Worm (Caenorhabditis elegans) whole organism, L3 larva: ENCODE data around the gene snr-1.

Experiments used
- R02D3.7 ChIP-seq: fragments of 150-350 bp; optimal IDR thresholded peaks from 2 replicates; lab custom pipeline; 2014; ENCODE audit warnings: missing biosample characterization, missing genetic modification characterization
- ZK546.5 ChIP-seq: sonication (generic microtip); optimal IDR thresholded peaks from 2 replicates; lab custom pipeline; 2017; ENCODE audit warnings: missing biosample characterization, missing genetic modification characterization
- aly-2 ChIP-seq: fragments of 150-350 bp; optimal IDR thresholded peaks from 2 replicates; lab custom pipeline; 2014; ENCODE audit warnings: missing biosample characterization, missing genetic modification characterization
- ama-1 ChIP-seq: fragments of 150-350 bp; optimal IDR thresholded peaks from 2 replicates; lab custom pipeline; 2018
- ceh-16 ChIP-seq: sonication (generic microtip); optimal IDR thresholded peaks from 2 replicates; lab custom pipeline; 2017; ENCODE audit warnings: missing biosample characterization, missing genetic modification characterization
- ceh-28 ChIP-seq: fragments of 150-350 bp; optimal IDR thresholded peaks from 2 replicates; lab custom pipeline; 2014; ENCODE audit warnings: missing biosample characterization, missing genetic modification reagents, missing genetic modification characterization
- ceh-9 ChIP-seq: sonication (generic microtip); optimal IDR thresholded peaks from 2 replicates; lab custom pipeline; 2018; ENCODE audit warnings: missing biosample characterization, missing genetic modification characterization
- daf-12 ChIP-seq: fragments of 150-350 bp; optimal IDR thresholded peaks from 2 replicates; lab custom pipeline; 2014; ENCODE audit warnings: missing biosample characterization, missing genetic modification reagents, missing genetic modification characterization
- egl-27 ChIP-seq: sonication (generic microtip); optimal IDR thresholded peaks from 4 replicates; lab custom pipeline; 2017; ENCODE audit warnings: missing biosample characterization, missing genetic modification reagents, missing genetic modification characterization
- egl-5 ChIP-seq: fragments of 150-350 bp; optimal IDR thresholded peaks from 2 replicates; lab custom pipeline; 2017; ENCODE audit warnings: missing biosample characterization, missing genetic modification reagents, missing genetic modification characterization, inconsistent platforms
- elt-2 ChIP-seq: sonication (generic microtip); optimal IDR thresholded peaks from 2 replicates; lab custom pipeline; 2016; ENCODE audit warnings: missing genetic modification reagents, mild to moderate bottlenecking, missing genetic modification characterization, missing compliant biosample characterization
- elt-3 ChIP-seq, 3 experiments: fragments of 150-350 bp in 1 of 3; sonication (generic microtip) in 2 of 3; optimal IDR thresholded peaks; 2 replicates in 2 of 3; 4 replicates in 1 of 3; lab custom pipeline; 2014 to 2017; ENCODE audit warnings: missing biosample characterization in 3 of 3, missing genetic modification characterization in 3 of 3
- eor-1 ChIP-seq, 2 experiments: fragments of 150-350 bp; optimal IDR thresholded peaks; 2 replicates each; lab custom pipeline; 2014 to 2018; ENCODE audit warnings: missing biosample characterization in 2 of 2, missing genetic modification characterization in 2 of 2
- fkh-10 ChIP-seq: sonication (generic microtip); optimal IDR thresholded peaks from 2 replicates; lab custom pipeline; 2017; ENCODE audit warnings: missing biosample characterization, missing genetic modification reagents, missing genetic modification characterization
- fkh-2 ChIP-seq: fragments of 150-350 bp; optimal IDR thresholded peaks from 2 replicates; lab custom pipeline; 2014; ENCODE audit warnings: missing biosample characterization, missing genetic modification reagents, missing genetic modification characterization
- fos-1 ChIP-seq: fragments of 150-350 bp; optimal IDR thresholded peaks from 2 replicates; lab custom pipeline; 2014; ENCODE audit warnings: missing biosample characterization, missing genetic modification characterization
- jun-1 ChIP-seq: fragments of 150-350 bp; optimal IDR thresholded peaks from 2 replicates; lab custom pipeline; 2014; ENCODE audit warnings: missing biosample characterization, missing genetic modification reagents, missing genetic modification characterization
- lin-15B ChIP-seq: fragments of 150-350 bp; optimal IDR thresholded peaks from 2 replicates; lab custom pipeline; 2014; ENCODE audit warnings: missing biosample characterization, missing genetic modification characterization
- lin-39 ChIP-seq: fragments of 150-350 bp; optimal IDR thresholded peaks from 2 replicates; lab custom pipeline; 2018; ENCODE audit warnings: missing biosample characterization, missing genetic modification reagents, missing genetic modification characterization
- lsy-12 ChIP-seq: sonication (generic microtip); optimal IDR thresholded peaks from 2 replicates; lab custom pipeline; 2016; ENCODE audit warnings: mild to moderate bottlenecking, missing genetic modification characterization, missing compliant biosample characterization
- mdl-1 ChIP-seq: fragments of 150-350 bp; optimal IDR thresholded peaks from 2 replicates; lab custom pipeline; 2014; ENCODE audit warnings: missing biosample characterization, missing genetic modification characterization
- nfya-1 ChIP-seq: sonication (generic microtip); optimal IDR thresholded peaks from 2 replicates; lab custom pipeline; 2017; ENCODE audit warnings: missing genetic modification characterization, mild to moderate bottlenecking, missing compliant biosample characterization, antibody characterized with exemption, moderate library complexity; ENCODE audit not compliant: insufficient read depth
- nhr-23 ChIP-seq: fragments of 150-350 bp; optimal IDR thresholded peaks from 2 replicates; lab custom pipeline; 2014; ENCODE audit warnings: missing biosample characterization, missing genetic modification reagents, missing genetic modification characterization
- nhr-237 ChIP-seq: fragments of 150-350 bp; optimal IDR thresholded peaks from 2 replicates; lab custom pipeline; 2014; ENCODE audit warnings: missing biosample characterization, missing genetic modification characterization
- nhr-25 ChIP-seq: sonication (generic microtip); optimal IDR thresholded peaks from 2 replicates; lab custom pipeline; 2017; ENCODE audit warnings: missing biosample characterization, missing genetic modification characterization
- nhr-28 ChIP-seq: fragments of 150-350 bp; optimal IDR thresholded peaks from 2 replicates; lab custom pipeline; 2014; ENCODE audit warnings: missing biosample characterization, missing genetic modification characterization
- nhr-67 ChIP-seq: fragments of 150-350 bp; optimal IDR thresholded peaks from 2 replicates; lab custom pipeline; 2014; ENCODE audit warnings: missing biosample characterization, missing genetic modification characterization
- nhr-76 ChIP-seq: fragments of 150-350 bp; sonication (generic microtip); optimal IDR thresholded peaks from 5 replicates; lab custom pipeline; 2014; ENCODE audit warnings: missing biosample characterization, missing genetic modification characterization
- nhr-77 ChIP-seq: fragments of 150-350 bp; optimal IDR thresholded peaks from 2 replicates; lab custom pipeline; 2014; ENCODE audit warnings: missing biosample characterization, missing genetic modification characterization
- pha-4 ChIP-seq: fragments of 150-350 bp; optimal IDR thresholded peaks from 2 replicates; lab custom pipeline; 2014; ENCODE audit warnings: missing biosample characterization, missing genetic modification reagents, missing genetic modification characterization
- pqm-1 ChIP-seq: fragments of 150-350 bp; optimal IDR thresholded peaks from 2 replicates; lab custom pipeline; 2017; ENCODE audit warnings: missing biosample characterization, missing genetic modification characterization, inconsistent platforms
- sea-2 ChIP-seq: fragments of 150-350 bp; sonication (generic microtip); optimal IDR thresholded peaks from 4 replicates; lab custom pipeline; 2014; ENCODE audit warnings: missing biosample characterization, missing genetic modification reagents, missing genetic modification characterization
- skn-1 ChIP-seq: fragments of 150-350 bp; optimal IDR thresholded peaks from 2 replicates; lab custom pipeline; 2014; ENCODE audit warnings: missing biosample characterization, missing genetic modification characterization
- snpc-4 ChIP-seq: fragments of 150-350 bp; optimal IDR thresholded peaks from 2 replicates; lab custom pipeline; 2014; ENCODE audit warnings: missing biosample characterization, missing genetic modification characterization
- tbx-2 ChIP-seq: sonication (generic microtip); optimal IDR thresholded peaks from 2 replicates; lab custom pipeline; 2016; ENCODE audit warnings: mild to moderate bottlenecking, missing genetic modification characterization, missing compliant biosample characterization
- unc-39 ChIP-seq: sonication (generic microtip); optimal IDR thresholded peaks from 4 replicates; lab custom pipeline; 2017; ENCODE audit warnings: missing biosample characterization, missing genetic modification characterization
- unc-62 ChIP-seq: fragments of 150-350 bp; sonication (generic microtip); optimal IDR thresholded peaks from 4 replicates; lab custom pipeline; 2014; ENCODE audit warnings: missing biosample characterization, missing genetic modification reagents, missing genetic modification characterization
- zag-1 ChIP-seq: fragments of 150-350 bp; optimal IDR thresholded peaks from 2 replicates; lab custom pipeline; 2014; ENCODE audit warnings: missing biosample characterization, missing genetic modification characterization
- ztf-11 ChIP-seq: fragments of 150-350 bp; optimal IDR thresholded peaks from 2 replicates; lab custom pipeline; 2014; ENCODE audit warnings: missing biosample characterization, missing genetic modification characterization
- ztf-4 ChIP-seq: fragments of 150-350 bp; optimal IDR thresholded peaks from 2 replicates; lab custom pipeline; 2014; ENCODE audit warnings: missing biosample characterization, missing genetic modification characterization

snr-1 gene

DNA sequence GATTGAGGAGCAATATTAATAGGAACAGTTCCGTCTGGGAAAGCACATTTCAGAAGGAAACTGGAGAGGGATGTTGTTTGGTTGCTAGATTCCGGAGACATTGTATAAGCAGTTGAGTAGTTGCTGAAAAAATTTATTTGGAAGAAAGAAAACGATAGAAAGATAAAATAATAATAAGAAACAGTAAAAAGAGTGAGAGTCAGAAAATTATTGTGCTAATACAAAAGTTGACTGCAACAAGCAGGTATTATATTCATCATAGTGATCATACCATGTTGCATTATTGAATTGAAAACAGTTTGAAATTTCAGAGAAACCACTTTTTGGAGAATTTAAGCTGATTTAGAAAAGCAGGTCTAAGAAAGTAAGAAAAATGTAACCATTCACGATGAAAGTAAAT, 48.3 kb upstream of the snr-1 start, which contains the start of gene Y116A8C.19:
Gene Y116A8C.19, minus strand, starts transcription at position 101 of the 400 bp plus-strand sequence.
- no peak for TF ChIP-seq unc-62 (GFP tag; lab: Kevin White, UChicago)
- TF ChIP-seq ceh-16 (tag; lab: Kevin White, UChicago) = no peak
- TF ChIP-seq fos-1 (tag; lab: Kevin White, UChicago) = no peak

DNA sequence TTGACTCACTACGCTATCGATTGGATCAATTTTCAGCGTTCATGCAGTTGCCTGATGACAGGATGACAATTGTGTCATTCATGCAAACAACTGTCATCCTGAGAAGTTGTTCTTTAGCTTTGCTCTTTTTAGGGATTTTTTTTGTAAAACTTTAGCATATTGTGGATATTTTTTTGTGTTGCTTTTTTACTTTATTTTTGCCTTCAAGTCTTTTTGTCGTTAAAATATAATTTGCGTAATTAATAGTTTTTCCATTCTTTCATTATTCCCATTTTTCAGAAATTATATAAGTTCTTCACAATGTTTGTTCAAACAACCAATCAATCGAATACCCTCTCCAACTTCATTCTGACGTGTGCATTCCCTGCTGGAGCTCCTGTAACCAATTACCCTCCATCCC, 47.2 kb upstream of the snr-1 start, which contains the start of gene Y116A8C.20:
Gene Y116A8C.20, plus strand, starts transcription at position 301 of the 400 bp plus-strand sequence.
- no peak for TF ChIP-seq fos-1 (tag; lab: Kevin White, UChicago)
- no peak for TF ChIP-seq nhr-25 (tag; lab: Kevin White, UChicago)
- no peak for TF ChIP-seq nhr-76 (tag; lab: Kevin White, UChicago)

DNA sequence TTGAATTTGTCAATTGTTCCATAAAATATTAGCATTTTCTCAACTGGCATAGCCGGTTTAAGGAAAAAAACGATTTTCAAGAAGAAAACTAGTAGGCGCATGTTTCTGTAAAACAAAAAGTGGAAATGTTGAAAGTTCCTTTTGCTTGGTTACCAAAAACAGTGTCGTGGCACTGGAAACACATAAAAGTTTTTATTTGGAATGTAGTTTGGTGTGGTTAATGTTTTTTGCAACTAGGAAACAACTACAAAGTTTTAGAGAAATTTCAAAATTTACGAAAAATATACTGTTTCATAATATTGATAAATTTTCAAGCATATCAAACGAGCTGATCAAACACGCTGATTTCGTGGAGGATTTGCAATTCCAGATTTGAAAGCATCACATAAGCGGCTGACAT, 42.2 kb upstream of the snr-1 start, which contains the start of gene clec-195:
Gene clec-195, minus strand, starts transcription at position 101 of the 400 bp plus-strand sequence.
- no peak for TF ChIP-seq skn-1
- no peak for TF ChIP-seq nhr-23 (tag; lab: Kevin White, UChicago)
- TF ChIP-seq nhr-67 = no peak
- TF ChIP-seq ztf-11 (tag; lab: Kevin White, UChicago) = no peak
- TF ChIP-seq lin-15B (tag; lab: Kevin White, UChicago) = no peak
- TF ChIP-seq tbx-2 (tag; lab: Kevin White, UChicago) = no peak
- no peak for TF ChIP-seq lsy-12
- no peak for TF ChIP-seq snpc-4 (tag; lab: Kevin White, UChicago)
- TF ChIP-seq ZK546.5 = no peak
- TF ChIP-seq ama-1 (lab: Kevin White, UChicago) = no peak
- TF ChIP-seq ztf-4 = no peak
- no peak for TF ChIP-seq nhr-28 (tag; lab: Kevin White, UChicago)
- no peak for TF ChIP-seq ceh-9
- no peak for TF ChIP-seq fos-1 (tag; lab: Kevin White, UChicago)
- no peak for TF ChIP-seq nfya-1 (tag; lab: Kevin White, UChicago)
- TF ChIP-seq zag-1 (tag; lab: Kevin White, UChicago) = no peak
- TF ChIP-seq sea-2 = no peak
- no peak for TF ChIP-seq jun-1
- no peak for TF ChIP-seq fkh-10 (GFP tag; lab: Kevin White, UChicago)
- TF ChIP-seq unc-62 (GFP tag; lab: Kevin White, UChicago) = no peak

DNA sequence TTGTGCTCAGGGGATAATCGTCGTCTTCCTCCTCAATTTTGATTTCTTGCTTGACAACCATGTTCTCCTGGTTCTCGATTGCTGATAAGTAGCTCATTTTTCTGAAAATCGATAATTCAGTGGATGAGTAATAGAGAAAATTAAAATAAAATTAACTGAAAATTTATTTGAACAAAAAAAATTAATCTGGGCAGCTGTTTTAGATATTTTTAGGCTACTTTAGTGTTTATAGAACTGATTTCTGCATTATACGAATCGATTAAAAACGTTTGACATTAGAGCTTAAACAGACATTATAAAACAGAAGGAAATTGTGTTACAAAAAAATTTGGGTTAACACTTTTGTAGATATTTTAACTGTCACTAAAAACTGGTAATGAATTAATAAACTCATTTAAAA, 39.6 kb upstream of the snr-1 start, which contains the start of gene athp-3:
Gene athp-3, minus strand, starts transcription at position 101 of the 400 bp plus-strand sequence.
- TF ChIP-seq ztf-4 (no peak), mdl-1 (tag; lab: Kevin White, UChicago) (no peak), ceh-9 (no peak)

DNA sequence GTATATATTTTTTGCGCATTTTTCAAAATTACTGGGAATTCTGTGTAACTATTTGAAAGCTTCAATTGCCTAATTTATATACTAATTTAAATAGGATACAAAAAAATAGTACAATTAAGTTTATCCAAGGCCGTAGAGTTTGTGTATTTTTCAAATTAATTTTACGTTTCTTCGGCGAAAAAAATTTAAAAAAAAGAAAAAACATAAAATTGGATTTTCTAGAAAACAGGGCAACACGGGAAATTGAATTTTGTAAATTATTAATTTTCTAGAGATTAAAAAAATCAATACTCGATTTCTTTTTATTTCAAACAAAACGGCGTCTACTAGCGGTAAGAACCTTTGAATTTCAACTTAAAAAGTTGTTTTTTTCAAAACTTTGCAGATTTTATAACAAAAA, 34.6 kb upstream of the snr-1 start, which contains the start of gene Y116A8C.23:
Gene Y116A8C.23, plus strand, starts transcription at position 301 of the 400 bp plus-strand sequence.
- TF ChIP-seq ceh-16 (tag; lab: Kevin White, UChicago) = no peak
- no peak for TF ChIP-seq ceh-9
- TF ChIP-seq nhr-237 (tag; lab: Kevin White, UChicago) = no peak
- no peak for TF ChIP-seq fkh-2 (tag; lab: Kevin White, UChicago)
- no peak for TF ChIP-seq lin-39 (tag; lab: Kevin White, UChicago)
- no peak for TF ChIP-seq unc-39
- no peak for TF ChIP-seq daf-12 (tag; lab: Kevin White, UChicago)
- TF ChIP-seq jun-1 = no peak
- TF ChIP-seq pqm-1 = no peak
- no peak for TF ChIP-seq snpc-4 (tag; lab: Kevin White, UChicago)
- no peak for TF ChIP-seq ceh-28 (tag; lab: Kevin White, UChicago)
- TF ChIP-seq tbx-2 (tag; lab: Kevin White, UChicago) = no peak

DNA sequence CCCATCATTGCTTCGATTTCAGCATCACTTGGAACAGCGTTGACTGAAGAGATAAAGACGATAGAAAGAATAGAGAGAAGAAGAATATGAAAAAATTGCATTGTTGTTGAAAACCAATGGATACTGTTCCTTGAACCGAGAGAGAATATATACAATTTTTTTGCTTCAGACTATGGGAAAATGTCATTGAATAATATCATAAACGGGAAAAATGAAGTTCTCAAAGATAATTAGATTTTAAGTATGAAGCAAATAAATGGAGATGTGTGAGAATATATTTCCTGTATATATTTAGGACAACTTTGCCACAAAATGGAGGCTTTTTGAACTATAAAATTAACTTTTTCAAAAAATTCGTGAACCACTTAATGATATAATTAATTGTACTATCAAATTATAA, 29.8 kb upstream of the snr-1 start, which contains the start of gene Y116A8C.44:
Gene Y116A8C.44, minus strand, starts transcription at position 101 of the 400 bp plus-strand sequence.
- TF ChIP-seq sea-2 (no peak), nhr-77 (tag; lab: Kevin White, UChicago) (no peak), eor-1 (tag; optimal IDR thresholded peaks at IDR 0.05; lab: Kevin White, UChicago) (no peak), aly-2 (tag; lab: Kevin White, UChicago) (no peak), egl-27 (no peak), fos-1 (tag; lab: Kevin White, UChicago) (no peak), nfya-1 (tag; lab: Kevin White, UChicago) (no peak), egl-5 (tag; lab: Kevin White, UChicago) (no peak), pha-4 (no peak), elt-3 (tag; optimal IDR thresholded peaks at IDR 0.05; lab: Kevin White, UChicago) (no peak), nhr-237 (tag; lab: Kevin White, UChicago) (no peak), lin-39 (tag; lab: Kevin White, UChicago) (no peak), elt-2 (tag; lab: Kevin White, UChicago) (no peak), R02D3.7 (tag; lab: Kevin White, UChicago) (no peak)
- TF ChIP-seq, all 47 proteins: peak for 0
